Worm (Caenorhabditis elegans) whole organism, mixed stage, embryonic: ENCODE measurements around the gene col-126.

Source experiments
- bed-3 ChIP-seq: fragments of 200-800 bp; sonication (Bioruptor generic); optimal IDR thresholded peaks from 3 replicates; lab custom pipeline; 2018; ENCODE audit warnings: mild to moderate bottlenecking, missing genetic modification characterization, moderate library complexity, missing compliant biosample characterization
- blmp-1 ChIP-seq: fragments of 150-350 bp; optimal IDR thresholded peaks from 2 replicates; lab custom pipeline; 2014; ENCODE audit warnings: missing biosample characterization, missing genetic modification characterization
- ceh-39 ChIP-seq: fragments of 150-350 bp; optimal IDR thresholded peaks from 2 replicates; lab custom pipeline; 2014; ENCODE audit warnings: missing biosample characterization, missing genetic modification characterization
- ceh-83 ChIP-seq: fragments of 200-800 bp; sonication (Bioruptor generic); optimal IDR thresholded peaks from 2 replicates; lab custom pipeline; 2018; ENCODE audit warnings: mild to moderate bottlenecking, missing genetic modification characterization, missing compliant biosample characterization
- ces-1 ChIP-seq: fragments of 150-350 bp; optimal IDR thresholded peaks from 2 replicates; lab custom pipeline; 2014; ENCODE audit warnings: missing biosample characterization, missing genetic modification reagents, missing genetic modification characterization
- drap-1 ChIP-seq: fragments of 200-800 bp; sonication (Bioruptor generic); optimal IDR thresholded peaks from 3 replicates; lab custom pipeline; 2018; ENCODE audit warnings: mild to moderate bottlenecking, missing genetic modification characterization, missing compliant biosample characterization
- elt-1 ChIP-seq: sonication (generic microtip); optimal IDR thresholded peaks from 2 replicates; lab custom pipeline; 2017; ENCODE audit warnings: missing genetic modification characterization, mild to moderate bottlenecking, missing compliant biosample characterization, antibody characterized with exemption, moderate library complexity, borderline replicate concordance; ENCODE audit not compliant: insufficient read depth
- elt-3 ChIP-seq: fragments of 150-350 bp; optimal IDR thresholded peaks from 2 replicates; lab custom pipeline; 2014; ENCODE audit warnings: missing biosample characterization, missing genetic modification characterization
- flh-1 ChIP-seq: fragments of 200-800 bp; sonication (Bioruptor generic); optimal IDR thresholded peaks from 2 replicates; lab custom pipeline; 2018; ENCODE audit warnings: mild to moderate bottlenecking, missing genetic modification characterization, moderate library complexity, missing compliant biosample characterization
- ham-2 ChIP-seq: fragments of 200-800 bp; sonication (Bioruptor generic); optimal IDR thresholded peaks from 2 replicates; lab custom pipeline; 2018; ENCODE audit warnings: mild to moderate bottlenecking, missing genetic modification characterization, missing compliant biosample characterization
- hlh-1 ChIP-seq: fragments of 150-350 bp; optimal IDR thresholded peaks from 2 replicates; lab custom pipeline; 2014; ENCODE audit warnings: missing biosample characterization, missing genetic modification reagents, missing genetic modification characterization
- lin-13 ChIP-seq: fragments of 150-350 bp; optimal IDR thresholded peaks from 2 replicates; lab custom pipeline; 2014; ENCODE audit warnings: missing biosample characterization, missing genetic modification characterization
- lsy-2 ChIP-seq: fragments of 150-350 bp; optimal IDR thresholded peaks from 2 replicates; lab custom pipeline; 2014; ENCODE audit warnings: missing biosample characterization, missing genetic modification characterization
- mab-5 ChIP-seq: fragments of 150-350 bp; optimal IDR thresholded peaks from 2 replicates; lab custom pipeline; 2014; ENCODE audit warnings: missing biosample characterization, missing genetic modification characterization
- mep-1 ChIP-seq: fragments of 150-350 bp; optimal IDR thresholded peaks from 2 replicates; lab custom pipeline; 2017; ENCODE audit warnings: missing biosample characterization, missing genetic modification reagents, missing genetic modification characterization, inconsistent platforms
- mls-2 ChIP-seq: sonication (generic microtip); optimal IDR thresholded peaks from 2 replicates; lab custom pipeline; 2016; ENCODE audit warnings: mild to moderate bottlenecking, missing genetic modification characterization, moderate library complexity, missing compliant biosample characterization
- nhr-12 ChIP-seq: fragments of 150-350 bp; optimal IDR thresholded peaks from 2 replicates; lab custom pipeline; 2014; ENCODE audit warnings: missing biosample characterization, missing genetic modification characterization
- nhr-237 ChIP-seq: fragments of 150-350 bp; optimal IDR thresholded peaks from 2 replicates; lab custom pipeline; 2014; ENCODE audit warnings: missing biosample characterization, missing genetic modification characterization
- nhr-28 ChIP-seq: fragments of 150-350 bp; optimal IDR thresholded peaks from 2 replicates; lab custom pipeline; 2014; ENCODE audit warnings: missing biosample characterization, missing genetic modification characterization
- nhr-76 ChIP-seq: sonication (generic microtip); optimal IDR thresholded peaks from 2 replicates; lab custom pipeline; 2017; ENCODE audit warnings: missing biosample characterization, missing genetic modification characterization
- pha-4 ChIP-seq: fragments of 150-350 bp; optimal IDR thresholded peaks from 2 replicates; lab custom pipeline; 2018; ENCODE audit warnings: missing biosample characterization, missing genetic modification reagents, missing genetic modification characterization
- sem-2 ChIP-seq: fragments of 200-800 bp; sonication (Bioruptor generic); optimal IDR thresholded peaks from 2 replicates; lab custom pipeline; 2018; ENCODE audit warnings: mild to moderate bottlenecking, missing genetic modification characterization, missing compliant biosample characterization
- snpc-4 ChIP-seq: fragments of 150-350 bp; optimal IDR thresholded peaks from 2 replicates; lab custom pipeline; 2014; ENCODE audit warnings: missing biosample characterization, missing genetic modification characterization
- sptf-1 ChIP-seq: sonication (generic microtip); optimal IDR thresholded peaks from 2 replicates; lab custom pipeline; 2017; ENCODE audit warnings: mild to moderate bottlenecking, missing genetic modification characterization, moderate library complexity, missing compliant biosample characterization
- tbx-8 ChIP-seq: fragments of 200-800 bp; sonication (Bioruptor generic); optimal IDR thresholded peaks from 2 replicates; lab custom pipeline; 2018; ENCODE audit warnings: mild to moderate bottlenecking, missing genetic modification characterization, moderate library complexity, missing compliant biosample characterization
- unc-120 ChIP-seq: sonication (generic microtip); optimal IDR thresholded peaks from 2 replicates; lab custom pipeline; 2017; ENCODE audit warnings: missing genetic modification characterization, missing compliant biosample characterization; ENCODE audit not compliant: poor library complexity, severe bottlenecking
- unc-39 ChIP-seq: fragments of 150-350 bp; optimal IDR thresholded peaks from 2 replicates; lab custom pipeline; 2014; ENCODE audit warnings: missing biosample characterization, missing genetic modification characterization
- unc-62 ChIP-seq: fragments of 150-350 bp; optimal IDR thresholded peaks from 2 replicates; lab custom pipeline; 2014; ENCODE audit warnings: missing biosample characterization, missing genetic modification reagents, missing genetic modification characterization
- ztf-11 ChIP-seq: fragments of 150-350 bp; optimal IDR thresholded peaks from 2 replicates; lab custom pipeline; 2014; ENCODE audit warnings: missing biosample characterization, missing genetic modification characterization

The col-126 gene

DNA sequence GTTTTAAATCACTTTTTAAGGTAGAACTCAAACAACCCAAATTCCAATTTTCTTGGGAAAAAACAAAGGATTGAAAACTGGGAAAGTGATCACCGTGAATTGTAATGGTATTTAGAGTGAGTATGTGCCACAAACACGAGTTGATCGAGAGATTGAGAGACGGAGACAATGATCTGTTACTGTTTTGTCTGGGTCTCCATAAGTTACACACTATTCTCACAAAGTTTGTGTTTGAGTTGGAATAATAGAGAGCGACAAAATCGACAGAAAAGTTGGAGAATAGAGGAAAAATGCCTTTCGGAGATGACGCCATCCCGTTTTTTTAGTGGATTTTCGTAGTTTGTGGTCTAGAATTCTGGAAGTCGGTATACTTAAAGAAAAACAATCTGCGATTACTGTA, 8.1 kb downstream of the col-126 start, which contains the start of gene nhr-7:
Gene nhr-7, minus strand, starts transcription at position 101 of the 400 bp plus-strand sequence.
- no peak for TF ChIP-seq drap-1 (GFP tag; lab: Kevin White, UChicago)

DNA sequence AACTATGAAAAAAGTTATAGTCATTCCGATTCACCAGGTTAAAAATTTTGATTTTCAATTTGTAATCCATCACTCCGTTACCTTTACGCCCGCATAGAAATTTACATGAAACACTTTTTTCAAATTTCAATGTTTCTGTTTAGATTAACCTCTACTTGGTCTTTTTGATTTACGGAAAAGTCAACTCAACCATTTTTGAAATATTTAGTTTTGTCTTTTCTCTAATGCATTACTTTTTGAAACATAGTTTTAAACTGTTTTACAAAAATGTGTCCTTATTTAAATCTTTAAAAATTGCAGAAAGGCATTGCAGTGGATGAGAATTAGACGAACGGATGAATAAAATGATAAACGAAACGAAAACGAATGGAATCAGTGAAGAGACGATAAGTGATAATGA, 9.9 kb downstream of the col-126 start, which contains the start of gene gtl-2:
Gene gtl-2, plus strand, starts transcription at position 301 of the 400 bp plus-strand sequence.
- TF ChIP-seq sem-2 (no peak), ceh-83 (GFP tag; lab: Kevin White, UChicago) (no peak), nhr-12 (tag; lab: Kevin White, UChicago) (no peak), flh-1 (no peak), mls-2 (no peak), lin-13 (tag; lab: Kevin White, UChicago) (no peak), ceh-39 (tag; lab: Kevin White, UChicago) (no peak)

DNA sequence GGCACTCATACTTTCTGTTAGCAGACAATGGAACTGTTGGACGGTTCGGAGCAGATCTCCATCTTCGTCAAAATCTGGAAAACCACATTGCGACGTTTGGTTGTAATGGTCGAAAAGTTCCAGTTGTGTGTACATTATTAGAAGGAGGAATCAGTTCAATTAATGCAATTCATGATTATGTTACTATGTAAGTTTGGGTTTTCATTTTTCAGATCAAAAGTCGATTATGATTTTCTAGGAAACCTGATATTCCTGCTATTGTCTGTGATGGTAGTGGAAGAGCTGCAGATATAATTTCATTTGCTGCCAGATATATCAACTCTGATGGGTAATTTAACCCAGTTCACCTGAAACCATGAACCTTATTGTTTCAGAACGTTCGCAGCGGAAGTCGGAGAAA, 12.8 kb downstream of the col-126 start:
- TF ChIP-seq drap-1 (GFP tag; lab: Kevin White, UChicago) (no peak), mep-1 (tag; lab: Kevin White, UChicago) (no peak), elt-3 (no peak), blmp-1 (tag; lab: Kevin White, UChicago) (no peak), tbx-8 (GFP tag; lab: Kevin White, UChicago) (no peak), ceh-39 (tag; lab: Kevin White, UChicago) (no peak), nhr-76 (tag; lab: Kevin White, UChicago) (no peak), nhr-237 (tag; lab: Kevin White, UChicago) (no peak), sptf-1 (tag; lab: Kevin White, UChicago) (no peak), ceh-83 (GFP tag; lab: Kevin White, UChicago) (no peak), ces-1 (no peak), lsy-2 (tag; lab: Kevin White, UChicago) (no peak), flh-1 (no peak)

DNA sequence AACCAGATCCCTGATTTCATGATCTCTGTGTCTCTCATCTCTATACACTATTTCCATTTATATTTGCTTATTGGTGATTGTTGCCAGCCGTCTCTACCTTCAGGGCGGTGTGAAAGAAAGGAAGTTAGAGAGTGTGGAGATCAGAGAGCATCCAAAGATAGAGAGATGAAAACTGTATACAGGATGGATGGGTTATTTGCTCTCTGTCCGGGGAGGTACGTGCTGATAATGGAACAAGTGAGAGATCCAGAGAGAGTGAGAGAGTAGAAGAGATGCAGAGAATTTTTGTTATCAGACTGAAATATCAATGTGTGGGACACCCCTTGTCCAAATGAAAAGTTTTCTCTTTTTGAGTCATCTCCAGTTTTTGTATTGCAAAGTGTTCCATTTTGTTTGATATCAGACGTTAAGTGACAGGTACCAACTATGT, 20.9 kb downstream of the col-126 start:
- no peak for TF ChIP-seq ham-2 (GFP tag; lab: Kevin White, UChicago)
- TF ChIP-seq pha-4 (tag; lab: Kevin White, UChicago): peak; percentile 24

DNA sequence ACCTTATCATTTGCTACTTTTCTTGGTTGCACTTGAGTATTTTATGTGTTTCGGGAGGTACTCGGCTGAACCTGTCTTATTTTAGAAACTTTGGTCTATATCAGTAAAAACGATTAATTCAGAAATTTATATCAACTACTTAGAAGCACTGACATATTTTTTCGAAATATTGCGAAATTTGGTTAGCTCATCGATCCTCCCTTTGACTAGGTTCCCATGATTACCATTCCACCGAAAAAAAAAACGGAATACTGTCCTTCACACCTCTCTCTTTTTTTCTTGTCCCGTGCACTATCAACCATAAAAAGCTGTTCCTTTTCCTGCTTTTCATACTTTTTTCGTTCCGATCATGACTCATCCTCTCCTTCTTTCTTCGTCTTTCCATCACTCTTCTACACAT, 22.0 kb downstream of the col-126 start:
- TF ChIP-seq mls-2 (no peak), ceh-39 (tag; lab: Kevin White, UChicago) (no peak), nhr-28 (tag; lab: Kevin White, UChicago) (no peak), ztf-11 (no peak), flh-1 (no peak), ceh-83 (GFP tag; lab: Kevin White, UChicago) (no peak), hlh-1 (tag; lab: Kevin White, UChicago) (no peak), sptf-1 (tag; lab: Kevin White, UChicago) (no peak), mab-5 (tag; lab: Kevin White, UChicago) (no peak), unc-39 (tag; lab: Kevin White, UChicago) (no peak), ham-2 (GFP tag; lab: Kevin White, UChicago) (no peak), unc-62 (no peak), nhr-76 (tag; lab: Kevin White, UChicago) (no peak), snpc-4 (no peak), mep-1 (tag; lab: Kevin White, UChicago) (no peak), tbx-8 (GFP tag; lab: Kevin White, UChicago) (no peak)

DNA sequence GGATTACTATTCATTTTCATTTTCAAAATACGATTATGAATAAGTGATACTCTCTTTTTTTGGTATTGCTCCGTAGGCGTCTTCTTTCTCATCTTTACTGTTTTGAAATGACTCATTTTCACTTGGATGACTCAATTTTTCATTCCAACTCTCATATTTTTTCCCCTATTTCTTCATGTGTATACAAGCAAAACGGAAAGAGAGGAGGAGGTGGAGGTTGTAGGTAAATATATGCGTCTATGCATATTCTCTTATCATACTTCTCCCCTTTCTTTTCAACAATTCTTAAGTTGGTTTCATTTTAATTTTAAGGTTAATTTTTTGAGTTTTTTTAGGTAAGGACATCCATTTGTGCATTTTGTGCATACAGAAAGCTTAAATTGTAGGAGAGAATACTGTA, 22.9 kb downstream of the col-126 start:
- TF ChIP-seq sptf-1 (tag; lab: Kevin White, UChicago) (no peak), unc-120 (tag; lab: Kevin White, UChicago) (no peak)

DNA sequence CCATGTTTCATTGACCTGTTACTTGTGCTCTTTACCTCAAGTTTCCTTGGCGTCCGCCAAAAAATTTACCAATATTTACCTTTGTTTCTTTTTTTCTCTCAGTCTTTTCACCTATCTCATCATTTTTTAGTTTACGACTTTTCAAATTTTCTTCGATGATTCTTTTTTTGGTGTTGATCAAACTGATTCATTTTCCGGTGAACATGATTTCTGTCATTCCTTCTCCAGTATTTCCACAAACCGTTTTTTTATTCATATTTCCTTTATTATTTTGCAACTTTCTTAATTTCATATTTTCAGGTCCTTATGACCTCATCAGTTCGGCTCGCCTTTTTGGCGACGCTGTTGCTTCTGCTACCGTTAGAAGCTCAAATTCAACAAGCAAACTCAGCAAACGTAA, 24.3 kb downstream of the col-126 start, which contains the start of gene F54D1.6:
Gene F54D1.6, plus strand, starts transcription at position 301 of the 400 bp plus-strand sequence.
- TF ChIP-seq nhr-76 (tag; lab: Kevin White, UChicago): no peak

DNA sequence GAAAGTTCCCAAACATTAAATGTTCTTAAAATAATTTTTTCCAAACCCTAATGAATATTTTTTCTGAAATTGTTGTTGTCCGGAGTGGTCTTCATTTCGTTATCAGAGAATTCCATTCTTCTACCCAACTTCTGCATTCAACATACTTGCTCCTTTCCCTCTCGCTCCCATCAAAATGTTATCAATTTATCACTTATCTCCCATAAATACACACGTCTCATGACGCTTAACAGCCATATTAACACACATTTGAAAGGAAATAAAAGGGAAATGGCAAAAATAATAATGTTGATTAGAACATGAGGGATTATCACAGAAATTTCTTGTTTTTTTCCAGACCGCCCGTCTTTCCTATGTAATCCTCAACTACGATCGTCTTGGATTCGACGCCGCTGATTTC, 25.8 kb downstream of the col-126 start:
- TF ChIP-seq ham-2 (GFP tag; lab: Kevin White, UChicago) (no peak), bed-3 (GFP tag; lab: Kevin White, UChicago) (no peak), lin-13 (tag; lab: Kevin White, UChicago) (no peak), ces-1 (no peak), elt-1 (no peak), tbx-8 (GFP tag; lab: Kevin White, UChicago) (no peak), nhr-12 (tag; lab: Kevin White, UChicago) (no peak), unc-120 (tag; lab: Kevin White, UChicago) (no peak)
